Worm (Caenorhabditis elegans) whole organism, L2 larva: ENCODE measurements around the gene srsx-24.

Source experiments
- ceh-82 ChIP-seq: fragments of 150-350 bp; optimal IDR thresholded peaks from 2 replicates; lab custom pipeline; 2014; ENCODE audit warnings: missing biosample characterization, missing genetic modification characterization
- egl-27 ChIP-seq: sonication (generic microtip); optimal IDR thresholded peaks from 3 replicates; lab custom pipeline; 2017; ENCODE audit warnings: missing biosample characterization, missing genetic modification reagents, missing genetic modification characterization
- elt-1 ChIP-seq: fragments of 150-350 bp; optimal IDR thresholded peaks from 2 replicates; lab custom pipeline; 2014; ENCODE audit warnings: missing biosample characterization, missing genetic modification characterization
- gmeb-1 ChIP-seq: fragments of 150-350 bp; optimal IDR thresholded peaks from 2 replicates; lab custom pipeline; 2014; ENCODE audit warnings: missing biosample characterization, missing genetic modification characterization
- lin-11 ChIP-seq: fragments of 150-350 bp; sonication (generic microtip); optimal IDR thresholded peaks from 2 replicates; lab custom pipeline; 2014; ENCODE audit warnings: missing biosample characterization, missing genetic modification characterization, inconsistent platforms, mixed read lengths
- nhr-6 ChIP-seq: fragments of 150-350 bp; optimal IDR thresholded peaks from 2 replicates; lab custom pipeline; 2014; ENCODE audit warnings: missing biosample characterization, missing genetic modification characterization
- skn-1 ChIP-seq: sonication (generic microtip); optimal IDR thresholded peaks from 2 replicates; lab custom pipeline; 2017; ENCODE audit warnings: missing biosample characterization, missing genetic modification characterization
- sma-3 ChIP-seq: sonication (generic microtip); optimal IDR thresholded peaks from 2 replicates; lab custom pipeline; 2016; ENCODE audit warnings: missing genetic modification reagents, missing genetic modification characterization, missing compliant biosample characterization
- unc-62 ChIP-seq: fragments of 150-350 bp; optimal IDR thresholded peaks from 2 replicates; lab custom pipeline; 2014; ENCODE audit warnings: missing biosample characterization, missing genetic modification reagents, missing genetic modification characterization
- ztf-4 ChIP-seq: fragments of 150-350 bp; optimal IDR thresholded peaks from 2 replicates; lab custom pipeline; 2014; ENCODE audit warnings: missing biosample characterization, missing genetic modification characterization

ce11 chrV:7374090-7374489 is 5.2 kb downstream of the srsx-24 start, which contains the start of gene srx-56:
- no peak for TF ChIP-seq elt-1 (tag; lab: Kevin White, UChicago)
- TF ChIP-seq egl-27 (tag; lab: Kevin White, UChicago), result no peak
- no peak for TF ChIP-seq unc-62
- no peak for TF ChIP-seq ztf-4 (tag; lab: Kevin White, UChicago)
- no peak for TF ChIP-seq lin-11 (tag; lab: Kevin White, UChicago)
- TF ChIP-seq skn-1 (tag; lab: Kevin White, UChicago), result no peak
- TF ChIP-seq sma-3 (GFP tag; lab: Kevin White, UChicago), result no peak
- TF ChIP-seq nhr-6, result no peak
- no peak for TF ChIP-seq gmeb-1 (tag; lab: Kevin White, UChicago)
- TF ChIP-seq ceh-82 (tag; lab: Kevin White, UChicago), result no peak
